ENCODE assay signal across 3 worm cellular contexts in the genomic region with DNA sequence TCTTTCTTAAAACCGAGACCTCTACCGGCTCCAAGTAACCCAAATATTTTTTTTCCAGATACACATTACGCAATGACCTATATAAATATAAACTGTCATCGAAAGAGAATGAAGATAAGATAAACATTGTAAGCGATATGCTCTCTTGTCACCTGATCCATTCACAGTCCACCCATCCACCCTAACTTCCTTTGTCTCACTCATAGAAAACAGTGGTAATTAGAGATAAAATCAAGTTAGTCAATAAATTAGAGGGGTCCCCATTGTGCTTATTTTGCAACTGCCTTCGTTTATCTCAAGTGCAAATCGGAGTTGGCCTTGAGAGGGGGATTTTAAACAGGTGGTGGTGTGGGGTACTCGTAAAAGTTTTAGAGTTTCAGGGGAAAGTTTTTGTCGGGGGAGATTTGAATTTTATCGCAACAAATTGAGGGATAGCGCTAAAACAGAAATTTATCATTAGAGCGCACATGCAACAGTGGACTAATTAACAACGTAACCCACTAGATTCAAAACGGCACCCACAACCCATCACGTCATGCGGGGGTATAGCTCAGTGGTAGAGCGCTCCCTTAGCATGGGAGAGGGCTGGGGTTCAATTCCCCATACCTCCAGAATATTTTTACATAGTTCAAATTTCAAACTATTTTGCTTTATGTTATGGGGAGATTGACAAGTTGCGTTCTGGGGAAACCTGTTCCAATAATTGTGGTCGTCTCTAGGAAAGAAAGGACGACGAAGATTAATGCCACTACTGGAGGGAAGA.
TF ChIP-seq lines count a peak whose summit lies in the region.

No protein-coding gene starts in this region.

TF ChIP-seq in whole organism, L1 larva, 84 proteins besides CTCF, POLR2A, EP300 and RAD21 (continued from another document):
- TF ChIP-seq mdl-1 (tag; optimal IDR thresholded peaks at IDR 0.05; lab: Kevin White, UChicago) (no peak), nhr-76 (tag; optimal IDR thresholded peaks at IDR 0.05; lab: Kevin White, UChicago) (no peak), rnt-1 (tag; optimal IDR thresholded peaks at IDR 0.05; lab: Kevin White, UChicago) (peak; percentile 26), nhr-47 (tag; optimal IDR thresholded peaks at IDR 0.05; lab: Kevin White, UChicago) (peak; percentile 23), efl-1 (optimal IDR thresholded peaks at IDR 0.05; lab: Kevin White, UChicago) (peak in 1 of 2 experiments; percentile 12), efl-1 (GFP tag; optimal IDR thresholded peaks at IDR 0.05 in 1 of 2; lab: Kevin White, UChicago) (peak in 1 of 2 experiments; percentile 90), lin-14 (GFP tag; optimal IDR thresholded peaks at IDR 0.05; lab: Kevin White, UChicago) (peak; percentile 24), mep-1 (tag; optimal IDR thresholded peaks at IDR 0.05; lab: Kevin White, UChicago) (no peak), dsc-1 (tag; optimal IDR thresholded peaks at IDR 0.05; lab: Kevin White, UChicago) (peak; percentile 39), dpl-1 (GFP tag; optimal IDR thresholded peaks at IDR 0.05; lab: Kevin White, UChicago) (peak in 1 of 3 experiments; percentile 6), nhr-85 (tag; lab: Kevin White, UChicago) (peak; percentile 94), Y116A8C.19 (tag; optimal IDR thresholded peaks at IDR 0.05; lab: Kevin White, UChicago; ENCODE audit: borderline replicate concordance) (no peak), ceh-63 (GFP tag; optimal IDR thresholded peaks at IDR 0.05; lab: Kevin White, UChicago) (no peak)

TF ChIP-seq in whole organism, L3 larva, 47 proteins besides CTCF, POLR2A, EP300 and RAD21 (continued from another document):
- no peak for TF ChIP-seq ceh-28 (tag; optimal IDR thresholded peaks at IDR 0.05; lab: Kevin White, UChicago)
- TF ChIP-seq skn-1 (tag; optimal IDR thresholded peaks at IDR 0.05; lab: Kevin White, UChicago): no peak
- no peak for TF ChIP-seq elt-1 (tag; optimal IDR thresholded peaks at IDR 0.05; lab: Kevin White, UChicago)
- no peak for TF ChIP-seq zag-1 (tag; optimal IDR thresholded peaks at IDR 0.05; lab: Kevin White, UChicago)
- peak; percentile 20 for TF ChIP-seq lsy-12 (tag; optimal IDR thresholded peaks at IDR 0.05; lab: Kevin White, UChicago)
- no peak for TF ChIP-seq ceh-9 (tag; optimal IDR thresholded peaks at IDR 0.05; lab: Kevin White, UChicago)
- TF ChIP-seq aly-2 (tag; optimal IDR thresholded peaks at IDR 0.05; lab: Kevin White, UChicago): no peak
- TF ChIP-seq unc-39 (tag; optimal IDR thresholded peaks at IDR 0.05; lab: Kevin White, UChicago): no peak
- peak; percentile 21 for TF ChIP-seq tbx-2 (tag; optimal IDR thresholded peaks at IDR 0.05; lab: Kevin White, UChicago)
- no peak for TF ChIP-seq elt-2 (tag; optimal IDR thresholded peaks at IDR 0.05; lab: Kevin White, UChicago)
- TF ChIP-seq hmg-11 (tag; optimal IDR thresholded peaks at IDR 0.05; lab: Kevin White, UChicago): peak; percentile 1
- TF ChIP-seq egl-27 (tag; optimal IDR thresholded peaks at IDR 0.05; lab: Kevin White, UChicago): no peak
- no peak for TF ChIP-seq nhr-11 (tag; optimal IDR thresholded peaks at IDR 0.05; lab: Kevin White, UChicago)
- no peak for TF ChIP-seq nhr-76 (tag; optimal IDR thresholded peaks at IDR 0.05; lab: Kevin White, UChicago)
- peak; percentile 42 for TF ChIP-seq nhr-25 (tag; optimal IDR thresholded peaks at IDR 0.05; lab: Kevin White, UChicago)
- no peak for TF ChIP-seq ztf-4 (tag; optimal IDR thresholded peaks at IDR 0.05; lab: Kevin White, UChicago)
- TF ChIP-seq nhr-23 (tag; optimal IDR thresholded peaks at IDR 0.05; lab: Kevin White, UChicago): peak; percentile 4
- TF ChIP-seq mml-1 (tag; optimal IDR thresholded peaks at IDR 0.05; lab: Kevin White, UChicago): no peak
- no peak for TF ChIP-seq ama-1 (optimal IDR thresholded peaks at IDR 0.05; lab: Kevin White, UChicago)
- no peak for TF ChIP-seq daf-12 (tag; optimal IDR thresholded peaks at IDR 0.05; lab: Kevin White, UChicago)
- TF ChIP-seq ceh-82 (tag; optimal IDR thresholded peaks at IDR 0.05; lab: Kevin White, UChicago): no peak
- no peak for TF ChIP-seq unc-62 (GFP tag; optimal IDR thresholded peaks at IDR 0.05; lab: Kevin White, UChicago)
- TF ChIP-seq snpc-4 (tag; optimal IDR thresholded peaks at IDR 0.05; lab: Kevin White, UChicago): no peak
- TF ChIP-seq sea-2 (GFP tag; optimal IDR thresholded peaks at IDR 0.05; lab: Kevin White, UChicago): no peak
- TF ChIP-seq nhr-28 (tag; optimal IDR thresholded peaks at IDR 0.05; lab: Kevin White, UChicago): no peak
- TF ChIP-seq fkh-2 (tag; optimal IDR thresholded peaks at IDR 0.05; lab: Kevin White, UChicago): no peak
- no peak for TF ChIP-seq egl-5 (tag; optimal IDR thresholded peaks at IDR 0.05; lab: Kevin White, UChicago)
- no peak for TF ChIP-seq nhr-77 (tag; optimal IDR thresholded peaks at IDR 0.05; lab: Kevin White, UChicago)
- TF ChIP-seq fos-1 (tag; optimal IDR thresholded peaks at IDR 0.05; lab: Kevin White, UChicago): no peak
- TF ChIP-seq lin-39 (tag; optimal IDR thresholded peaks at IDR 0.05; lab: Kevin White, UChicago): peak; percentile 32
TF ChIP-seq in whole organism, L3 larva: peak in this region for 10.

TF ChIP-seq in whole organism, young adult, 124 proteins besides CTCF, POLR2A, EP300 and RAD21 (continued from another document and continues in another):
- TF ChIP-seq ZK185.1 (tag; optimal IDR thresholded peaks at IDR 0.05; lab: Kevin White, UChicago; ENCODE audit: poor library complexity, severe bottlenecking) (peak; percentile 52), ztf-25 (GFP tag; IDR thresholded peaks at IDR 0.05; lab: Robert Waterston, UW) (peak; percentile 57; the same call in 1 of the 2 replicates), lag-1 (GFP tag; IDR thresholded peaks at IDR 0.05; lab: Robert Waterston, UW) (no peak), mel-28 (tag; optimal IDR thresholded peaks at IDR 0.05; lab: Kevin White, UChicago; ENCODE audit: borderline replicate concordance) (no peak), rcor-1 (GFP tag; IDR thresholded peaks at IDR 0.05; lab: Robert Waterston, UW) (peak; percentile 59), Y56A3A.18 (GFP tag; IDR thresholded peaks at IDR 0.05; lab: Robert Waterston, UW) (peak; percentile 61; the same call in 1 of the 2 replicates), nfyb-1 (GFP tag; IDR thresholded peaks at IDR 0.05; lab: Robert Waterston, UW) (peak; percentile 69; the same call in 1 of the 2 replicates), attf-5 (GFP tag; optimal IDR thresholded peaks at IDR 0.05; lab: Kevin White, UChicago) (peak; percentile 44), aptf-2 (GFP tag; conservative IDR thresholded peaks at IDR 0.05; lab: Robert Waterston, UW) (no peak), hlh-26 (GFP tag; conservative IDR thresholded peaks at IDR 0.05; lab: Robert Waterston, UW) (no peak), ztf-6 (GFP tag; IDR thresholded peaks at IDR 0.05; lab: Robert Waterston, UW) (no peak), hmg-20 (GFP tag; IDR thresholded peaks at IDR 0.05; lab: Robert Waterston, UW) (peak; percentile 56; the same call in 1 of the 2 replicates), hmg-1.2 (GFP tag; IDR thresholded peaks at IDR 0.05; lab: Robert Waterston, UW) (peak; percentile 69), zim-3 (tag; optimal IDR thresholded peaks at IDR 0.05; lab: Kevin White, UChicago) (peak; percentile 68), ceh-27 (GFP tag; optimal IDR thresholded peaks at IDR 0.05; lab: Kevin White, UChicago) (peak; percentile 43), Y95B8A.8 (GFP tag; IDR thresholded peaks at IDR 0.05; lab: Robert Waterston, UW) (no peak), madf-10 (tag; optimal IDR thresholded peaks at IDR 0.05; lab: Kevin White, UChicago) (peak; percentile 21), lin-40 (tag; optimal IDR thresholded peaks at IDR 0.05; lab: Kevin White, UChicago) (peak; percentile 18), F49E8.2 (tag; optimal IDR thresholded peaks at IDR 0.05; lab: Kevin White, UChicago; ENCODE audit: insufficient read depth) (peak; percentile 58), ceh-58 (GFP tag; IDR thresholded peaks at IDR 0.05; lab: Robert Waterston, UW) (no peak), bed-1 (GFP tag; IDR thresholded peaks at IDR 0.05; lab: Robert Waterston, UW) (no peak), zfh-2 (GFP tag; conservative IDR thresholded peaks at IDR 0.05; lab: Robert Waterston, UW) (no peak), D2030.7 (GFP tag; IDR thresholded peaks at IDR 0.05; lab: Robert Waterston, UW) (peak; percentile 75), ztf-28 (GFP tag; IDR thresholded peaks at IDR 0.05; lab: Robert Waterston, UW) (no peak), ztf-18 (tag; optimal IDR thresholded peaks at IDR 0.05; lab: Kevin White, UChicago) (peak; percentile 83), attf-6 (GFP tag; IDR thresholded peaks at IDR 0.05; lab: Robert Waterston, UW) (peak; percentile 96), snpc-3.4 (tag; optimal IDR thresholded peaks at IDR 0.05; lab: Kevin White, UChicago) (peak; percentile 68), F23B12.7 (tag; optimal IDR thresholded peaks at IDR 0.05; lab: Kevin White, UChicago; ENCODE audit: insufficient read depth) (peak; percentile 35), lin-54 (GFP tag; optimal IDR thresholded peaks at IDR 0.05; lab: Kevin White, UChicago) (peak; percentile 32), Y53F4B.3 (GFP tag; IDR thresholded peaks at IDR 0.05; lab: Robert Waterston, UW) (no peak), B0035.1 (tag; optimal IDR thresholded peaks at IDR 0.05; lab: Kevin White, UChicago) (no peak), ccch-3 (GFP tag; optimal IDR thresholded peaks at IDR 0.05; lab: Kevin White, UChicago) (no peak), ceh-100 (GFP tag; IDR thresholded peaks at IDR 0.05; lab: Robert Waterston, UW) (peak; percentile 55; the same call in 1 of the 2 replicates), egl-18 (GFP tag; IDR thresholded peaks at IDR 0.05; lab: Robert Waterston, UW) (0 out of 2 replicates have a peak, but pooled peaks have one; percentile 18), F33H1.4 (GFP tag; IDR thresholded peaks at IDR 0.05; lab: Robert Waterston, UW) (no peak), nfya-2 (GFP tag; IDR thresholded peaks at IDR 0.05; lab: Robert Waterston, UW) (no peak), ztf-26 (tag; optimal IDR thresholded peaks at IDR 0.05; lab: Kevin White, UChicago) (no peak), F52B5.7 (tag; optimal IDR thresholded peaks at IDR 0.05; lab: Kevin White, UChicago) (peak; percentile 25), B0261.1 (tag; optimal IDR thresholded peaks at IDR 0.05; lab: Kevin White, UChicago) (peak; percentile 81), Y79H2A.3 (GFP tag; conservative IDR thresholded peaks at IDR 0.05; lab: Robert Waterston, UW) (no peak), ekl-4 (GFP tag; IDR thresholded peaks at IDR 0.05; lab: Robert Waterston, UW) (no peak), ceh-91 (GFP tag; IDR thresholded peaks at IDR 0.05; lab: Robert Waterston, UW) (0 out of 2 replicates have a peak, but pooled peaks have one; percentile 30), lsl-1 (GFP tag; optimal IDR thresholded peaks at IDR 0.05; lab: Kevin White, UChicago) (peak; percentile 31), him-1 (tag; optimal IDR thresholded peaks at IDR 0.05; lab: Kevin White, UChicago) (no peak), let-607 (tag; optimal IDR thresholded peaks at IDR 0.05; lab: Kevin White, UChicago) (peak in 1 of 2 experiments; percentile 23), snpc-4 (GFP tag; optimal IDR thresholded peaks at IDR 0.05; lab: Kevin White, UChicago) (peak; percentile 88), snpc-4 (tag; optimal IDR thresholded peaks at IDR 0.05; lab: Kevin White, UChicago) (peak; percentile 18 to 96 (median 91)), madf-3 (GFP tag; IDR thresholded peaks at IDR 0.05; lab: Robert Waterston, UW) (no peak), pbrm-1 (GFP tag; IDR thresholded peaks at IDR 0.05; lab: Robert Waterston, UW) (peak; percentile 82), B0019.2 (GFP tag; conservative IDR thresholded peaks at IDR 0.05; lab: Robert Waterston, UW) (peak; percentile 44; the same call in 1 of the 2 replicates), dox-1 (GFP tag; IDR thresholded peaks at IDR 0.05; lab: Robert Waterston, UW) (no peak; the same call in 1 of the 2 replicates), nhr-27 (tag; optimal IDR thresholded peaks at IDR 0.05; lab: Kevin White, UChicago) (peak; percentile 41), F39B2.1 (GFP tag; IDR thresholded peaks at IDR 0.05; lab: Robert Waterston, UW) (no peak), nhr-120 (GFP tag; IDR thresholded peaks at IDR 0.05; lab: Robert Waterston, UW) (0 out of 2 replicates have a peak, but pooled peaks have one; percentile 53), lsy-27 (tag; optimal IDR thresholded peaks at IDR 0.05; lab: Kevin White, UChicago; ENCODE audit: borderline replicate concordance, insufficient read depth) (no peak), cebp-1 (GFP tag; IDR thresholded peaks at IDR 0.05; lab: Robert Waterston, UW) (no peak), cebp-1 (tag; optimal IDR thresholded peaks at IDR 0.05; lab: Kevin White, UChicago) (peak; percentile 50), tlf-1 (GFP tag; optimal IDR thresholded peaks at IDR 0.05; lab: Kevin White, UChicago) (no peak), ceh-40 (GFP tag; IDR thresholded peaks at IDR 0.05; lab: Robert Waterston, UW) (no peak), sea-2 (GFP tag; IDR thresholded peaks at IDR 0.05; lab: Robert Waterston, UW) (no peak), atf-7 (tag; optimal IDR thresholded peaks at IDR 0.05; lab: Kevin White, UChicago) (no peak), attf-3 (GFP tag; conservative IDR thresholded peaks at IDR 0.05; lab: Robert Waterston, UW) (no peak), nhr-80 (tag; optimal IDR thresholded peaks at IDR 0.05; lab: Kevin White, UChicago) (no peak), madf-6 (GFP tag; IDR thresholded peaks at IDR 0.05; lab: Robert Waterston, UW) (peak; percentile 50), dpl-1 (GFP tag; optimal IDR thresholded peaks at IDR 0.05; lab: Kevin White, UChicago) (no peak), tbx-9 (tag; optimal IDR thresholded peaks at IDR 0.05; lab: Kevin White, UChicago; ENCODE audit: borderline replicate concordance) (no peak), die-1 (tag; optimal IDR thresholded peaks at IDR 0.05; lab: Kevin White, UChicago) (peak; percentile 85), nhr-179 (tag; optimal IDR thresholded peaks at IDR 0.05; lab: Kevin White, UChicago) (peak; percentile 35), F37B4.10 (GFP tag; IDR thresholded peaks at IDR 0.05; lab: Robert Waterston, UW) (no peak), K11D2.4 (GFP tag; IDR thresholded peaks at IDR 0.05; lab: Robert Waterston, UW) (no peak), let-526 (GFP tag; IDR thresholded peaks at IDR 0.05; lab: Robert Waterston, UW) (no peak), F10E7.11 (tag; optimal IDR thresholded peaks at IDR 0.05; lab: Kevin White, UChicago) (no peak), unc-130 (GFP tag; optimal IDR thresholded peaks at IDR 0.05; lab: Kevin White, UChicago) (peak; percentile 9), egl-44 (GFP tag; IDR thresholded peaks at IDR 0.05; lab: Robert Waterston, UW) (no peak), T07F8.4 (tag; optimal IDR thresholded peaks at IDR 0.05; lab: Kevin White, UChicago) (peak; percentile 32), ztf-3 (GFP tag; optimal IDR thresholded peaks at IDR 0.05; lab: Kevin White, UChicago) (no peak), mxl-1 (tag; optimal IDR thresholded peaks at IDR 0.05; lab: Kevin White, UChicago) (peak; percentile 70), hlh-12 (tag; optimal IDR thresholded peaks at IDR 0.05; lab: Kevin White, UChicago) (no peak), mcd-1 (GFP tag; IDR thresholded peaks at IDR 0.05; lab: Robert Waterston, UW) (peak; percentile 90), F57A8.1 (GFP tag; optimal IDR thresholded peaks at IDR 0.05; lab: Kevin White, UChicago) (no peak), lin-35 (GFP tag; optimal IDR thresholded peaks at IDR 0.05; lab: Kevin White, UChicago) (peak in 1 of 3 experiments; percentile 43), mes-4 (tag; optimal IDR thresholded peaks at IDR 0.05; lab: Kevin White, UChicago) (peak; percentile 63), efl-1 (GFP tag; optimal IDR thresholded peaks at IDR 0.05; lab: Kevin White, UChicago) (peak; percentile 14), C06A6.2 (GFP tag; conservative IDR thresholded peaks at IDR 0.05; lab: Robert Waterston, UW) (no peak), F22D6.2 (tag; optimal IDR thresholded peaks at IDR 0.05; lab: Kevin White, UChicago) (no peak)
